Worm (Caenorhabditis elegans) whole organism, mixed stage, embryonic: ENCODE results near the gene set-2.
"Not testable (repeated sequence)": the region's sequence is repeated elsewhere in the genome, so short reads cannot be mapped to it uniquely, and the experiment has no call there.

Experiments used
- M03D4.4 ChIP-seq: sonication (generic microtip); optimal IDR thresholded peaks from 2 replicates; lab custom pipeline; 2017; ENCODE audit warnings: mild to moderate bottlenecking, missing genetic modification characterization, missing compliant biosample characterization
- bed-3 ChIP-seq: fragments of 200-800 bp; sonication (Bioruptor generic); optimal IDR thresholded peaks from 3 replicates; lab custom pipeline; 2018; ENCODE audit warnings: mild to moderate bottlenecking, missing genetic modification characterization, moderate library complexity, missing compliant biosample characterization
- blmp-1 ChIP-seq: fragments of 150-350 bp; optimal IDR thresholded peaks from 2 replicates; lab custom pipeline; 2014; ENCODE audit warnings: missing biosample characterization, missing genetic modification characterization
- ceh-39 ChIP-seq: fragments of 150-350 bp; optimal IDR thresholded peaks from 2 replicates; lab custom pipeline; 2014; ENCODE audit warnings: missing biosample characterization, missing genetic modification characterization
- ceh-83 ChIP-seq: fragments of 200-800 bp; sonication (Bioruptor generic); optimal IDR thresholded peaks from 2 replicates; lab custom pipeline; 2018; ENCODE audit warnings: mild to moderate bottlenecking, missing genetic modification characterization, missing compliant biosample characterization
- ces-1 ChIP-seq: fragments of 150-350 bp; optimal IDR thresholded peaks from 2 replicates; lab custom pipeline; 2014; ENCODE audit warnings: missing biosample characterization, missing genetic modification reagents, missing genetic modification characterization
- drap-1 ChIP-seq: fragments of 200-800 bp; sonication (Bioruptor generic); optimal IDR thresholded peaks from 3 replicates; lab custom pipeline; 2018; ENCODE audit warnings: mild to moderate bottlenecking, missing genetic modification characterization, missing compliant biosample characterization
- elt-1 ChIP-seq: sonication (generic microtip); optimal IDR thresholded peaks from 2 replicates; lab custom pipeline; 2017; ENCODE audit warnings: missing genetic modification characterization, mild to moderate bottlenecking, missing compliant biosample characterization, antibody characterized with exemption, moderate library complexity, borderline replicate concordance; ENCODE audit not compliant: insufficient read depth
- elt-3 ChIP-seq: fragments of 150-350 bp; optimal IDR thresholded peaks from 2 replicates; lab custom pipeline; 2014; ENCODE audit warnings: missing biosample characterization, missing genetic modification characterization
- flh-1 ChIP-seq: fragments of 200-800 bp; sonication (Bioruptor generic); optimal IDR thresholded peaks from 2 replicates; lab custom pipeline; 2018; ENCODE audit warnings: mild to moderate bottlenecking, missing genetic modification characterization, moderate library complexity, missing compliant biosample characterization
- ham-2 ChIP-seq: fragments of 200-800 bp; sonication (Bioruptor generic); optimal IDR thresholded peaks from 2 replicates; lab custom pipeline; 2018; ENCODE audit warnings: mild to moderate bottlenecking, missing genetic modification characterization, missing compliant biosample characterization
- lin-32 ChIP-seq: fragments of 200-800 bp; sonication (Bioruptor generic); optimal IDR thresholded peaks from 2 replicates; lab custom pipeline; 2018; ENCODE audit warnings: mild to moderate bottlenecking, missing genetic modification characterization, missing compliant biosample characterization
- lsy-2 ChIP-seq: fragments of 150-350 bp; optimal IDR thresholded peaks from 2 replicates; lab custom pipeline; 2014; ENCODE audit warnings: missing biosample characterization, missing genetic modification characterization
- mab-5 ChIP-seq: fragments of 150-350 bp; optimal IDR thresholded peaks from 2 replicates; lab custom pipeline; 2014; ENCODE audit warnings: missing biosample characterization, missing genetic modification characterization
- mep-1 ChIP-seq: fragments of 150-350 bp; optimal IDR thresholded peaks from 2 replicates; lab custom pipeline; 2017; ENCODE audit warnings: missing biosample characterization, missing genetic modification reagents, missing genetic modification characterization, inconsistent platforms
- mls-2 ChIP-seq: sonication (generic microtip); optimal IDR thresholded peaks from 2 replicates; lab custom pipeline; 2016; ENCODE audit warnings: mild to moderate bottlenecking, missing genetic modification characterization, moderate library complexity, missing compliant biosample characterization
- nhr-2 ChIP-seq: fragments of 150-350 bp; optimal IDR thresholded peaks from 2 replicates; lab custom pipeline; 2014; ENCODE audit warnings: missing biosample characterization, missing genetic modification characterization
- nhr-237 ChIP-seq: fragments of 150-350 bp; optimal IDR thresholded peaks from 2 replicates; lab custom pipeline; 2014; ENCODE audit warnings: missing biosample characterization, missing genetic modification characterization
- nhr-28 ChIP-seq: fragments of 150-350 bp; optimal IDR thresholded peaks from 2 replicates; lab custom pipeline; 2014; ENCODE audit warnings: missing biosample characterization, missing genetic modification characterization
- nhr-76 ChIP-seq: sonication (generic microtip); optimal IDR thresholded peaks from 2 replicates; lab custom pipeline; 2017; ENCODE audit warnings: missing biosample characterization, missing genetic modification characterization
- pha-4 ChIP-seq: fragments of 150-350 bp; optimal IDR thresholded peaks from 2 replicates; lab custom pipeline; 2018; ENCODE audit warnings: missing biosample characterization, missing genetic modification reagents, missing genetic modification characterization
- snpc-4 ChIP-seq: fragments of 150-350 bp; optimal IDR thresholded peaks from 2 replicates; lab custom pipeline; 2014; ENCODE audit warnings: missing biosample characterization, missing genetic modification characterization
- tbx-8 ChIP-seq: fragments of 200-800 bp; sonication (Bioruptor generic); optimal IDR thresholded peaks from 2 replicates; lab custom pipeline; 2018; ENCODE audit warnings: mild to moderate bottlenecking, missing genetic modification characterization, moderate library complexity, missing compliant biosample characterization
- unc-120 ChIP-seq: sonication (generic microtip); optimal IDR thresholded peaks from 2 replicates; lab custom pipeline; 2017; ENCODE audit warnings: missing genetic modification characterization, missing compliant biosample characterization; ENCODE audit not compliant: poor library complexity, severe bottlenecking
- unc-39 ChIP-seq: fragments of 150-350 bp; optimal IDR thresholded peaks from 2 replicates; lab custom pipeline; 2014; ENCODE audit warnings: missing biosample characterization, missing genetic modification characterization
- unc-62 ChIP-seq: fragments of 150-350 bp; optimal IDR thresholded peaks from 2 replicates; lab custom pipeline; 2014; ENCODE audit warnings: missing biosample characterization, missing genetic modification reagents, missing genetic modification characterization
- ztf-11 ChIP-seq: fragments of 150-350 bp; optimal IDR thresholded peaks from 2 replicates; lab custom pipeline; 2014; ENCODE audit warnings: missing biosample characterization, missing genetic modification characterization

The set-2 gene

ce11 chrIII:4922020-4922419 lies 8.0 kb downstream of the set-2 start, which contains the start of gene mmab-1:
TSS of gene mmab-1 (minus strand) at chrIII:4922114.
- TF ChIP-seq nhr-28 (tag; lab: Kevin White, UChicago); ceh-39; mab-5 (tag; lab: Kevin White, UChicago): not testable (repeated sequence)

- TF ChIP-seq drap-1 (GFP tag; lab: Kevin White, UChicago) (no peak), nhr-2 (tag; lab: Kevin White, UChicago) (no peak), unc-62 (GFP tag; lab: Kevin White, UChicago) (no peak), M03D4.4 (tag; lab: Kevin White, UChicago) (no peak), mep-1 (tag; lab: Kevin White, UChicago) (no peak), bed-3 (no peak), mab-5 (tag; lab: Kevin White, UChicago) (no peak), snpc-4 (tag; lab: Kevin White, UChicago) (no peak), nhr-28 (tag; lab: Kevin White, UChicago) (no peak), ceh-39 (no peak)
Measured at ce11 chrIII:4920221-4920620, 9.8 kb downstream of the set-2 start, which contains the start of gene ula-1. TSS of gene ula-1 (minus strand) at chrIII:4920321.

- TF ChIP-seq mep-1 (tag; lab: Kevin White, UChicago) (no peak), lin-32 (GFP tag; lab: Kevin White, UChicago) (no peak), nhr-2 (tag; lab: Kevin White, UChicago) (no peak), ceh-83 (GFP tag; lab: Kevin White, UChicago) (no peak), tbx-8 (GFP tag; lab: Kevin White, UChicago) (no peak), flh-1 (GFP tag; lab: Kevin White, UChicago) (no peak), nhr-28 (tag; lab: Kevin White, UChicago) (no peak), elt-3 (tag; lab: Kevin White, UChicago) (no peak), mls-2 (tag; lab: Kevin White, UChicago) (no peak), ham-2 (GFP tag; lab: Kevin White, UChicago) (no peak), elt-1 (tag; lab: Kevin White, UChicago) (no peak), pha-4 (tag; lab: Kevin White, UChicago) (no peak), ceh-39 (no peak), M03D4.4 (tag; lab: Kevin White, UChicago) (no peak), mab-5 (tag; lab: Kevin White, UChicago) (no peak), unc-39 (tag; lab: Kevin White, UChicago) (no peak), blmp-1 (tag; lab: Kevin White, UChicago) (no peak), nhr-237 (no peak), nhr-76 (tag; lab: Kevin White, UChicago) (no peak), ces-1 (GFP tag; lab: Kevin White, UChicago) (no peak)
- TF ChIP-seq, all 35 proteins: peak for 0
Measured at ce11 chrIII:4918906-4919305, 11.1 kb downstream of the set-2 start.

ce11 chrIII:4917960-4918712 lies 11.9 kb downstream of the set-2 start, which contains the start of gene rpb-8:
TSS of gene rpb-8 (minus strand) at chrIII:4918008.
- TF ChIP-seq mep-1 (tag; lab: Kevin White, UChicago) = peak; percentile 55
- peak; percentile 61 for TF ChIP-seq unc-120 (tag; lab: Kevin White, UChicago)
- TF ChIP-seq ham-2 (GFP tag; lab: Kevin White, UChicago) = no peak
- TF ChIP-seq nhr-237 = peak; percentile 13
- TF ChIP-seq lsy-2 = peak; percentile 67

ce11 chrIII:4917077-4917476 lies 12.9 kb downstream of the set-2 start, which contains the start of gene rars-1:
TSS of gene rars-1 (minus strand) at chrIII:4917177.
- TF ChIP-seq nhr-76 (tag; lab: Kevin White, UChicago) (no peak), nhr-2 (tag; lab: Kevin White, UChicago) (no peak), unc-120 (tag; lab: Kevin White, UChicago) (no peak), lin-32 (GFP tag; lab: Kevin White, UChicago) (no peak), unc-39 (tag; lab: Kevin White, UChicago) (no peak), ces-1 (GFP tag; lab: Kevin White, UChicago) (no peak), ztf-11 (tag; lab: Kevin White, UChicago) (no peak), mep-1 (tag; lab: Kevin White, UChicago) (no peak), nhr-237 (no peak), pha-4 (tag; lab: Kevin White, UChicago) (no peak), mab-5 (tag; lab: Kevin White, UChicago) (no peak), drap-1 (GFP tag; lab: Kevin White, UChicago) (no peak)
